Fruit fly (Drosophila melanogaster) whole organism: Measurements from ENCODE around the gene Mtr3.

Source experiments
- CG8478 ChIP-seq: fragments of >200 bp; optimal IDR thresholded peaks from 2 replicates; lab custom pipeline; 2018; ENCODE audit warnings: inconsistent platforms
- Dll ChIP-seq: fragments of >200 bp; optimal IDR thresholded peaks from 2 replicates; lab custom pipeline; 2017
- usp ChIP-seq: fragments of >200 bp; optimal IDR thresholded peaks from 2 replicates; lab custom pipeline; 2017; ENCODE audit warnings: missing biosample characterization, missing genetic modification characterization, mixed read lengths

- TF ChIP-seq usp (GFP tag; lab: Kevin White, UChicago) (no peak), Dll (lab: Kevin White, UChicago) (no peak), CG8478 (lab: Kevin White, UChicago) (no peak)
These were observed 14.1 kb downstream of the Mtr3 start for dm6 chr3L:19899308-19899927.
